Worm (Caenorhabditis elegans) whole organism, L2 larva: ENCODE data around the gene R13A1.1.

Experiments used
- ama-1 ChIP-seq: fragments of 150-350 bp; optimal IDR thresholded peaks from 2 replicates; lab custom pipeline; 2018; ENCODE audit warnings: inconsistent platforms
- ceh-16 ChIP-seq: fragments of 150-350 bp; optimal IDR thresholded peaks from 2 replicates; lab custom pipeline; 2014; ENCODE audit warnings: missing biosample characterization, missing genetic modification characterization
- fos-1 ChIP-seq: fragments of 150-350 bp; optimal IDR thresholded peaks from 2 replicates; lab custom pipeline; 2014; ENCODE audit warnings: missing biosample characterization, missing genetic modification characterization
- nhr-11 ChIP-seq: fragments of 150-350 bp; optimal IDR thresholded peaks from 2 replicates; lab custom pipeline; 2014; ENCODE audit warnings: missing biosample characterization, missing genetic modification characterization
- snpc-4 ChIP-seq: fragments of 150-350 bp; optimal IDR thresholded peaks from 2 replicates; lab custom pipeline; 2014; ENCODE audit warnings: missing biosample characterization, missing genetic modification characterization
- unc-62 ChIP-seq: fragments of 150-350 bp; optimal IDR thresholded peaks from 2 replicates; lab custom pipeline; 2014; ENCODE audit warnings: missing biosample characterization, missing genetic modification reagents, missing genetic modification characterization

DNA sequence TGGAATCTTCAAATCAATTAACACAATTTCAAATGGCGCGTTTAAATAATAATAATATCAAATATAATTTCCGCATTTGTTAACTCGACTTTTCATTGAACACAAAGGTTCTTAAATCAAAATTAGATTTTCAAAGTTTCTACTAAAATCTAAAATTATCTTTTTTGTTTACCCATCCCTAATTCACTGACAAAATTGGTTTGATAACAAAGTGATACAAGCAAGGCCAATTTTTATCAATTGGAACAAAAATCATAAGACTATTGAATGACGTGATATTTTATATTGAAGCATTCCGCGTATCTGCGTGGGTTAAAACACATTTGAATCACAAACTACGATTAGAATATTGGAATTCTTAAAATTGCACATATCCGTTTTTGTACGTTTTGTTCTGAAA is 29.4 kb upstream of the R13A1.1 start:
- no peak for TF ChIP-seq nhr-11 (tag; lab: Kevin White, UChicago)
- no peak for TF ChIP-seq unc-62 (GFP tag; lab: Kevin White, UChicago)
- TF ChIP-seq fos-1 (tag; lab: Kevin White, UChicago) = peak; percentile 78
- TF ChIP-seq ama-1 = no peak
- no peak for TF ChIP-seq snpc-4 (tag; lab: Kevin White, UChicago)
- TF ChIP-seq ceh-16 (tag; lab: Kevin White, UChicago) = no peak
